Fruit fly (Drosophila melanogaster): ENCODE results near the gene CG11109.

The CG11109 gene

dm6 chr3L:22843094-22843493 lies 28.9 kb upstream of the CG11109 start:
- TF ChIP-seq insv (optimal IDR thresholded peaks at IDR 0.05) (no peak), Myc (optimal IDR thresholded peaks at IDR 0.05) (no peak), ttk (optimal IDR thresholded peaks at IDR 0.05) (no peak), Sin3A (optimal IDR thresholded peaks at IDR 0.05) (no peak), psq (optimal IDR thresholded peaks at IDR 0.05) (no peak), h (optimal IDR thresholded peaks at IDR 0.05) (no peak)

- no peak for TF ChIP-seq insv (optimal IDR thresholded peaks at IDR 0.05)
- no peak for TF ChIP-seq h (optimal IDR thresholded peaks at IDR 0.05)
- TF ChIP-seq Sin3A (optimal IDR thresholded peaks at IDR 0.05) = no peak
- TF ChIP-seq ttk (optimal IDR thresholded peaks at IDR 0.05) = no peak
These were observed 24.3 kb upstream of the CG11109 start for dm6 chr3L:22847679-22848118.

dm6 chr3L:22848940-22849339 lies 23.1 kb upstream of the CG11109 start:
- no peak for TF ChIP-seq h (optimal IDR thresholded peaks at IDR 0.05)
- TF ChIP-seq Myc (optimal IDR thresholded peaks at IDR 0.05) = no peak
- no peak for TF ChIP-seq psq (optimal IDR thresholded peaks at IDR 0.05)
- no peak for TF ChIP-seq Sin3A (optimal IDR thresholded peaks at IDR 0.05)
- TF ChIP-seq ttk (optimal IDR thresholded peaks at IDR 0.05) = no peak
- no peak for TF ChIP-seq insv (optimal IDR thresholded peaks at IDR 0.05)

- no peak for TF ChIP-seq Sin3A (optimal IDR thresholded peaks at IDR 0.05)
- no peak for TF ChIP-seq insv (optimal IDR thresholded peaks at IDR 0.05)
- TF ChIP-seq psq (optimal IDR thresholded peaks at IDR 0.05) = no peak
- no peak for TF ChIP-seq Myc (optimal IDR thresholded peaks at IDR 0.05)
- TF ChIP-seq ttk (optimal IDR thresholded peaks at IDR 0.05) = no peak
- no peak for TF ChIP-seq h (optimal IDR thresholded peaks at IDR 0.05)
These were observed 20.6 kb upstream of the CG11109 start for dm6 chr3L:22851172-22852128.

dm6 chr3L:22853412-22853811 lies 18.6 kb upstream of the CG11109 start, which contains the start of gene CG32462:
Gene CG32462 (minus strand): TSS chr3L:22853512.
- TF ChIP-seq Sin3A (optimal IDR thresholded peaks at IDR 0.05) = no peak
- TF ChIP-seq psq (optimal IDR thresholded peaks at IDR 0.05) = no peak
- no peak for TF ChIP-seq insv (optimal IDR thresholded peaks at IDR 0.05)
- TF ChIP-seq ttk (optimal IDR thresholded peaks at IDR 0.05) = no peak
- TF ChIP-seq h (optimal IDR thresholded peaks at IDR 0.05) = no peak
- TF ChIP-seq Myc (optimal IDR thresholded peaks at IDR 0.05) = no peak

dm6 chr3L:22856009-22856477 lies 16.0 kb upstream of the CG11109 start, which contains the start of gene CG32459:
Gene CG32459 (minus strand): TSS chr3L:22856059.
- TF ChIP-seq Sin3A (optimal IDR thresholded peaks at IDR 0.05) (no peak), ttk (optimal IDR thresholded peaks at IDR 0.05) (no peak), insv (optimal IDR thresholded peaks at IDR 0.05) (no peak), h (optimal IDR thresholded peaks at IDR 0.05) (no peak), Myc (optimal IDR thresholded peaks at IDR 0.05) (no peak), psq (optimal IDR thresholded peaks at IDR 0.05) (no peak)

- TF ChIP-seq Sin3A (optimal IDR thresholded peaks at IDR 0.05) = no peak
- no peak for TF ChIP-seq ttk (optimal IDR thresholded peaks at IDR 0.05)
- TF ChIP-seq Myc (optimal IDR thresholded peaks at IDR 0.05) = no peak
- no peak for TF ChIP-seq h (optimal IDR thresholded peaks at IDR 0.05)
- TF ChIP-seq insv (optimal IDR thresholded peaks at IDR 0.05) = no peak
- TF ChIP-seq psq (optimal IDR thresholded peaks at IDR 0.05) = no peak
These were observed 11.5 kb upstream of the CG11109 start, which contains the start of gene CG13239 for dm6 chr3L:22860487-22860886. Gene CG13239 (plus strand): TSS chr3L:22860787.

- TF ChIP-seq Sin3A (optimal IDR thresholded peaks at IDR 0.05) = no peak
- TF ChIP-seq h (optimal IDR thresholded peaks at IDR 0.05) = no peak
- no peak for TF ChIP-seq insv (optimal IDR thresholded peaks at IDR 0.05)
- no peak for TF ChIP-seq Myc (optimal IDR thresholded peaks at IDR 0.05)
- no peak for TF ChIP-seq psq (optimal IDR thresholded peaks at IDR 0.05)
- TF ChIP-seq ttk (optimal IDR thresholded peaks at IDR 0.05) = no peak
These were observed 8.5 kb upstream of the CG11109 start, which contains the start of gene CG33169 for dm6 chr3L:22863367-22864078. Gene CG33169 (plus strand): TSS chr3L:22863864.

- TF ChIP-seq Myc (optimal IDR thresholded peaks at IDR 0.05) (no peak), ttk (optimal IDR thresholded peaks at IDR 0.05) (no peak), Sin3A (optimal IDR thresholded peaks at IDR 0.05) (no peak), psq (optimal IDR thresholded peaks at IDR 0.05) (no peak), insv (optimal IDR thresholded peaks at IDR 0.05) (no peak), h (optimal IDR thresholded peaks at IDR 0.05) (no peak)
These were observed 7.5 kb upstream of the CG11109 start, which contains the start of gene CG33170 for dm6 chr3L:22864254-22865060. Gene CG33170 (plus strand): TSS chr3L:22864600.

- TF ChIP-seq psq (optimal IDR thresholded peaks at IDR 0.05) (no peak), ttk (optimal IDR thresholded peaks at IDR 0.05) (no peak), insv (optimal IDR thresholded peaks at IDR 0.05) (no peak), Myc (optimal IDR thresholded peaks at IDR 0.05) (no peak), h (optimal IDR thresholded peaks at IDR 0.05) (no peak), Sin3A (optimal IDR thresholded peaks at IDR 0.05) (no peak)
These were observed 7.0 kb upstream of the CG11109 start for dm6 chr3L:22865061-22865418.

- TF ChIP-seq Myc (optimal IDR thresholded peaks at IDR 0.05) (no peak), ttk (optimal IDR thresholded peaks at IDR 0.05) (no peak), h (optimal IDR thresholded peaks at IDR 0.05) (no peak), insv (optimal IDR thresholded peaks at IDR 0.05) (no peak), psq (optimal IDR thresholded peaks at IDR 0.05) (no peak), Sin3A (optimal IDR thresholded peaks at IDR 0.05) (no peak)
These were observed 3.9 kb upstream of the CG11109 start, which contains the start of gene EMC4 for dm6 chr3L:22868070-22868469. Gene EMC4 (minus strand): TSS chr3L:22868243.
